Fruit fly (Drosophila melanogaster): ENCODE data around the gene Ctps.

Ctps gene

DNA sequence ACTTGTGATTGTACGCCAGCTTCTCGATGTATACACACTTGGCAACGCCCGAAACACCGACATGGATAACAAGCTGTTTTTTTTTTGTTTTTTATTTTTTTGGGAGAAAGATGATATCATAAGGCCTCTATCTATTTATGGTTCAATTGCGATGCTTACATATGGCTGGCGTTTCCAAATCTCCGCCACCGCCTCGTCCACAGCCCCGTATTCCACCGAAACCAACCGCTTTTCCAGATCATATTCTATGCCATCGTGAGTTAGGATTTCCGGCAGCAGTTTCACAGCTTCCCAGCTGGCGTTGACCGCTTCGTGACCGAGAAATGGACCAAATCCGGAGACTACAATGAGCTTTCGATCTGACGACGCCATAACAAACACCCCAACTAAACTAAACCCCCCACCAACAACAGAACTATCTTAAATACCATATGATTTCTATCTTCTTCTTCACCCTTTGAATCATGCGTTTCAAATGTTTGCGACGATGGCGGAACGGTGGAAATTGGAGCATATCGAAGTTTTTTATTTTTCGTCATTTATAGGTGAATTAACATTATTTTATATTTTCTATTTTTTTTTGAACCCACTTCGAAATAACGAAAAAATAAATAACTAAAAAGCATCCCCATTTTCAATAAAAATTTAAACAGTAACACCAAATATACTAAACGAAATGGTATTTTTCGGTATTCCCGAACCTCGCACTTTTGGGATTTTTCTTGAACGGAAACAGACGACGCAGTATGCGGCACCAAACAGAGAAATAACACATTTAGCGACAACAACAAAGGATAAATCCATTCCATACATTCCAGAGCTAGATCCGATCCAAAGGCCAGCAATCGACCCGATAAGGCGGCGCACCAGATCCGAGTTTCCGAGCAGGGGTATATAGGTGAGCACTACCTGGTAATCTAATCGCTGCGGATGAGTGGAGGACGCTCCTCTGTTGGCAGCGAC lies 46.2 kb downstream of the Ctps start, which contains the start of the genes CG32147 and Pex3 (continued):
- TF ChIP-seq Lim3 (GFP tag; IDR thresholded peaks at IDR 0.05) (no peak), wor (GFP tag; IDR thresholded peaks at IDR 0.05) (no peak), CG11560 (tag; IDR thresholded peaks at IDR 0.05) (no peak), CG17385 (GFP tag; optimal IDR thresholded peaks at IDR 0.05) (peak; percentile 97), CG12219 (GFP tag; optimal IDR thresholded peaks at IDR 0.05) (no peak), pzg (GFP tag; optimal IDR thresholded peaks at IDR 0.05) (peak; percentile 70), CG14014 (GFP tag; IDR thresholded peaks at IDR 0.05) (no peak), CG16815 (GFP tag; optimal IDR thresholded peaks at IDR 0.05) (no peak), CG7987 (GFP tag; optimal IDR thresholded peaks at IDR 0.05) (no peak), CG17568 (GFP tag; optimal IDR thresholded peaks at IDR 0.05) (no peak), lov (optimal IDR thresholded peaks at IDR 0.05) (no peak), lov (GFP tag; IDR thresholded peaks at IDR 0.05) (no peak), wek (GFP tag; optimal IDR thresholded peaks at IDR 0.05) (no peak), CG3163 (GFP tag; optimal IDR thresholded peaks at IDR 0.05) (no peak), toy (GFP tag; IDR thresholded peaks at IDR 0.05) (no peak), CG9797 (GFP tag; optimal IDR thresholded peaks at IDR 0.05) (peak; percentile 88), ewg (GFP tag; optimal IDR thresholded peaks at IDR 0.05) (peak; percentile 4), cato (GFP tag; optimal IDR thresholded peaks at IDR 0.05; ENCODE audit: borderline replicate concordance) (no peak), CG7372 (GFP tag; IDR thresholded peaks at IDR 0.05) (no peak), Lpt (GFP tag; optimal IDR thresholded peaks at IDR 0.05) (no peak), Ravus (GFP tag; IDR thresholded peaks at IDR 0.05) (no peak), CG2678 (tag; optimal IDR thresholded peaks at IDR 0.05) (no peak), NC2α (GFP tag; optimal IDR thresholded peaks at IDR 0.05) (no peak), chinmo (GFP tag; IDR thresholded peaks at IDR 0.05; ENCODE audit: partially characterized antibody) (0 out of 4 replicates have a peak, but pooled peaks have one; percentile 26), CG13287 (GFP tag; IDR thresholded peaks at IDR 0.05; ENCODE audit: partially characterized antibody) (peak; percentile 47), phol (tag; optimal IDR thresholded peaks at IDR 0.05) (peak; percentile 63), dan (GFP tag; IDR thresholded peaks at IDR 0.05) (no peak), Neu2 (GFP tag; optimal IDR thresholded peaks at IDR 0.05; ENCODE audit: borderline replicate concordance) (no peak), CG1603 (tag; optimal IDR thresholded peaks at IDR 0.05) (peak; percentile 89), Hey (tag; optimal IDR thresholded peaks at IDR 0.05) (no peak), CG18599 (GFP tag; optimal IDR thresholded peaks at IDR 0.05) (no peak), Hr78 (GFP tag; optimal IDR thresholded peaks at IDR 0.05) (peak in 1 of 2 experiments; percentile 37), CG10321 (GFP tag; IDR thresholded peaks at IDR 0.05) (no peak), CG8944 (GFP tag; optimal IDR thresholded peaks at IDR 0.05) (no peak), salm (tag; optimal IDR thresholded peaks at IDR 0.05) (no peak), CkIIα-i1 (GFP tag; IDR thresholded peaks at IDR 0.05) (no peak), NfI (GFP tag; optimal IDR thresholded peaks at IDR 0.05) (no peak), CG10979 (tag; optimal IDR thresholded peaks at IDR 0.05) (no peak), Fer3 (tag; optimal IDR thresholded peaks at IDR 0.05) (no peak), CTCF (GFP tag; optimal IDR thresholded peaks at IDR 0.05) (peak; percentile 68), Deaf1 (tag; optimal IDR thresholded peaks at IDR 0.05) (peak; percentile 32), al (GFP tag; IDR thresholded peaks at IDR 0.05) (no peak), so (GFP tag; IDR thresholded peaks at IDR 0.05) (no peak), CG2129 (GFP tag; IDR thresholded peaks at IDR 0.05; ENCODE audit: partially characterized antibody) (no peak), CoRest (tag; optimal IDR thresholded peaks at IDR 0.05) (peak; percentile 40), Ets97D (GFP tag; optimal IDR thresholded peaks at IDR 0.05) (peak; percentile 58), CG17802 (tag; optimal IDR thresholded peaks at IDR 0.05) (no peak), Fer2 (tag; optimal IDR thresholded peaks at IDR 0.05) (no peak), hbn (GFP tag; IDR thresholded peaks at IDR 0.05; ENCODE audit: partially characterized antibody) (no peak; the same call in 1 of the 2 replicates)

Measured in whole organism, embryonic.